Fruit fly (Drosophila melanogaster) whole organism, embryonic: ENCODE results near the gene atl.

Source experiments
- Awh ChIP-seq: fragments of 200-800 bp; sonication (Bioruptor generic); IDR thresholded peaks from 2 replicates; pipeline ENCODE4, ENCODE4 v1.3.6; 2022; ENCODE audit warnings: missing biosample characterization, missing genetic modification characterization
- C15 ChIP-seq: fragments of 200-800 bp; sonication (Bioruptor generic); IDR thresholded peaks from 3 replicates; pipeline ENCODE4 v1.3.6; 2022; ENCODE audit warnings: missing biosample characterization, missing genetic modification characterization
- CG10431 ChIP-seq: fragments of 200-800 bp; sonication (Bioruptor generic); optimal IDR thresholded peaks from 3 replicates; lab custom pipeline; 2018; ENCODE audit warnings: missing biosample characterization, mild to moderate bottlenecking, missing genetic modification characterization
- CG10543 ChIP-seq: fragments of 200-800 bp; sonication (Bioruptor generic); optimal IDR thresholded peaks from 3 replicates; lab custom pipeline; 2017; ENCODE audit warnings: missing biosample characterization, mild to moderate bottlenecking, missing genetic modification characterization, moderate library complexity
- CG12236 ChIP-seq: fragments of 200-800 bp; sonication (Bioruptor generic); optimal IDR thresholded peaks from 2 replicates; lab custom pipeline; 2016; ENCODE audit warnings: missing biosample characterization, missing genetic modification characterization
- CG12299 ChIP-seq: fragments of 200-800 bp; sonication (Bioruptor generic); optimal IDR thresholded peaks from 2 replicates; lab custom pipeline; 2018; ENCODE audit warnings: missing biosample characterization, mild to moderate bottlenecking, missing genetic modification characterization
- CG12659 ChIP-seq: fragments of 200-800 bp; sonication (Bioruptor generic); optimal IDR thresholded peaks from 3 replicates; lab custom pipeline; 2017; ENCODE audit warnings: mild to moderate bottlenecking, missing biosample characterization, missing genetic modification reagents, missing genetic modification characterization
- CG13624 ChIP-seq: fragments of 200-800 bp; sonication (Bioruptor generic); optimal IDR thresholded peaks from 2 replicates; lab custom pipeline; 2016; ENCODE audit warnings: missing biosample characterization, missing genetic modification characterization
- CG15011 ChIP-seq: fragments of 200-800 bp; sonication (Bioruptor generic); optimal IDR thresholded peaks from 3 replicates; lab custom pipeline; 2018; ENCODE audit warnings: missing biosample characterization, mild to moderate bottlenecking, missing genetic modification characterization
- CG17359 ChIP-seq: fragments of 200-800 bp; sonication (Bioruptor generic); optimal IDR thresholded peaks from 3 replicates; lab custom pipeline; 2018; ENCODE audit warnings: missing biosample characterization, mild to moderate bottlenecking, missing genetic modification characterization, moderate library complexity
- CG18599 ChIP-seq: fragments of 200-800 bp; sonication (Bioruptor generic); optimal IDR thresholded peaks from 3 replicates; lab custom pipeline; 2017; ENCODE audit warnings: missing biosample characterization, missing genetic modification characterization, mild to moderate bottlenecking, moderate library complexity, missing genetic modification reagents
- CG18764 ChIP-seq: fragments of 200-800 bp; sonication (Bioruptor generic); optimal IDR thresholded peaks from 3 replicates; lab custom pipeline; 2016; ENCODE audit warnings: missing biosample characterization, missing genetic modification characterization
- CG31224 ChIP-seq: fragments of 200-800 bp; sonication (Bioruptor generic); IDR thresholded peaks from 2 replicates; pipeline ENCODE4 v1.3.6; 2022; ENCODE audit warnings: missing biosample characterization, missing genetic modification characterization
- CG3163 ChIP-seq: fragments of 200-800 bp; sonication (Bioruptor generic); optimal IDR thresholded peaks from 3 replicates; lab custom pipeline; 2016; ENCODE audit warnings: missing biosample characterization, missing genetic modification characterization
- CG32767 ChIP-seq: fragments of 200-800 bp; sonication (Bioruptor generic); IDR thresholded peaks from 2 replicates; pipeline ENCODE4 v1.3.6; 2022; ENCODE audit warnings: missing biosample characterization, missing genetic modification characterization
- CG4854 ChIP-seq: fragments of 200-800 bp; sonication (Bioruptor generic); optimal IDR thresholded peaks from 2 replicates; lab custom pipeline; 2016; ENCODE audit warnings: missing biosample characterization, missing genetic modification characterization, inconsistent platforms
- CG6272 ChIP-seq: fragments of 200-800 bp; sonication (Bioruptor generic); IDR thresholded peaks from 2 replicates; pipeline ENCODE4 v1.3.6; 2022; ENCODE audit warnings: missing biosample characterization, missing genetic modification characterization
- CG6813 ChIP-seq: fragments of 200-800 bp; sonication (Bioruptor generic); optimal IDR thresholded peaks from 2 replicates; lab custom pipeline; 2017; ENCODE audit warnings: missing biosample characterization, missing genetic modification characterization, mild to moderate bottlenecking, moderate library complexity, missing genetic modification reagents
- CG8281 ChIP-seq: fragments of 200-800 bp; sonication (Bioruptor generic); optimal IDR thresholded peaks from 2 replicates; lab custom pipeline; 2018; ENCODE audit warnings: missing biosample characterization, mild to moderate bottlenecking, missing genetic modification characterization, moderate library complexity
- Chrac-16 ChIP-seq: fragments of 200-800 bp; sonication (Bioruptor generic); optimal IDR thresholded peaks from 3 replicates; lab custom pipeline; 2016; ENCODE audit warnings: missing biosample characterization, missing genetic modification characterization
- CkIIα-i1 ChIP-seq: fragments of 200-800 bp; sonication (Bioruptor generic); IDR thresholded peaks from 2 replicates; pipeline ENCODE4 v1.3.6; 2022; ENCODE audit warnings: missing biosample characterization, missing genetic modification characterization
- Dip2 ChIP-seq: fragments of 200-800 bp; sonication (Bioruptor generic); IDR thresholded peaks from 2 replicates; pipeline ENCODE4 v1.3.6; 2022; ENCODE audit warnings: missing biosample characterization, missing genetic modification characterization
- Dip3 ChIP-seq: fragments of 200-800 bp; sonication (Bioruptor generic); optimal IDR thresholded peaks from 3 replicates; lab custom pipeline; 2016; ENCODE audit warnings: missing biosample characterization, missing genetic modification characterization
- HHEX ChIP-seq: fragments of 200-800 bp; sonication (Bioruptor generic); optimal IDR thresholded peaks from 3 replicates; lab custom pipeline; 2017; ENCODE audit warnings: missing biosample characterization, mild to moderate bottlenecking, missing genetic modification characterization, missing genetic modification reagents
- HLH3B ChIP-seq: fragments of 200-800 bp; sonication (Bioruptor generic); IDR thresholded peaks from 2 replicates; pipeline ENCODE4 v1.3.6; 2022; ENCODE audit warnings: missing biosample characterization, missing genetic modification characterization
- HLH54F ChIP-seq: fragments of 200-800 bp; sonication (Bioruptor generic); optimal IDR thresholded peaks from 3 replicates; lab custom pipeline; 2016; ENCODE audit warnings: missing biosample characterization, missing genetic modification characterization
- HLHmδ ChIP-seq: fragments of 200-800 bp; sonication (Bioruptor generic); optimal IDR thresholded peaks from 2 replicates; lab custom pipeline; 2018; ENCODE audit warnings: missing biosample characterization, mild to moderate bottlenecking, missing genetic modification characterization, moderate library complexity
- NC2β ChIP-seq: fragments of 200-800 bp; sonication (Bioruptor generic); optimal IDR thresholded peaks from 2 replicates; lab custom pipeline; 2016; ENCODE audit warnings: missing biosample characterization, missing genetic modification characterization
- Oli ChIP-seq: fragments of 200-800 bp; sonication (Bioruptor generic); optimal IDR thresholded peaks from 2 replicates; lab custom pipeline; 2018; ENCODE audit warnings: missing biosample characterization, mild to moderate bottlenecking, missing genetic modification characterization, moderate library complexity
- Optix ChIP-seq: fragments of 200-800 bp; sonication (Bioruptor generic); IDR thresholded peaks from 3 replicates; pipeline ENCODE4 v1.3.6; 2022; ENCODE audit warnings: missing biosample characterization, missing genetic modification characterization
- Rfx ChIP-seq: fragments of 200-800 bp; sonication (Bioruptor generic); IDR thresholded peaks from 2 replicates; pipeline ENCODE4 v1.3.6; 2022; ENCODE audit warnings: missing biosample characterization, missing genetic modification characterization
- Sin3A ChIP-seq: fragments of >200 bp; optimal IDR thresholded peaks from 2 replicates; lab custom pipeline; 2018
- Sox100B ChIP-seq: fragments of 200-800 bp; sonication (Bioruptor generic); optimal IDR thresholded peaks from 3 replicates; lab custom pipeline; 2018; ENCODE audit warnings: missing biosample characterization, mild to moderate bottlenecking, missing genetic modification characterization
- Spps ChIP-seq: fragments of 200-800 bp; sonication (Bioruptor generic); optimal IDR thresholded peaks from 2 replicates; lab custom pipeline; 2018; ENCODE audit warnings: missing biosample characterization, mild to moderate bottlenecking, missing genetic modification characterization
- Sry-β ChIP-seq: fragments of 200-800 bp; sonication (Bioruptor generic); optimal IDR thresholded peaks from 2 replicates; lab custom pipeline; 2018; ENCODE audit warnings: missing biosample characterization, mild to moderate bottlenecking, missing genetic modification characterization, moderate library complexity
- Sry-δ ChIP-seq: fragments of 200-800 bp; sonication (Bioruptor generic); optimal IDR thresholded peaks from 2 replicates; lab custom pipeline; 2016; ENCODE audit warnings: missing biosample characterization, missing genetic modification characterization
- Vsx1 ChIP-seq: fragments of 200-800 bp; sonication (Bioruptor generic); optimal IDR thresholded peaks from 2 replicates; lab custom pipeline; 2017; ENCODE audit warnings: missing biosample characterization, mild to moderate bottlenecking, missing genetic modification characterization, missing genetic modification reagents
- ara ChIP-seq: fragments of 200-800 bp; sonication (Bioruptor generic); IDR thresholded peaks from 2 replicates; pipeline ENCODE4 v1.3.6; 2022; ENCODE audit warnings: missing biosample characterization, missing genetic modification characterization
- cad ChIP-seq: fragments of >200 bp; optimal IDR thresholded peaks from 2 replicates; lab custom pipeline; 2017; ENCODE audit warnings: missing biosample characterization, missing genetic modification characterization
- chinmo ChIP-seq: fragments of 200-800 bp; sonication (Bioruptor generic); IDR thresholded peaks from 4 replicates; pipeline ENCODE4 v1.3.6; 2022; ENCODE audit warnings: missing biosample characterization, missing genetic modification characterization; ENCODE audit not compliant: partially characterized antibody
- dimm ChIP-seq: fragments of 200-800 bp; sonication (Bioruptor generic); IDR thresholded peaks from 2 replicates; pipeline ENCODE4 v1.3.6; 2022; ENCODE audit warnings: missing biosample characterization, missing genetic modification characterization
- inv ChIP-seq: fragments of 200-800 bp; sonication (Bioruptor generic); IDR thresholded peaks from 2 replicates; pipeline ENCODE4 v1.3.6; 2022; ENCODE audit warnings: missing biosample characterization, missing genetic modification characterization; ENCODE audit not compliant: partially characterized antibody
- lmd ChIP-seq: fragments of 200-800 bp; sonication (Bioruptor generic); IDR thresholded peaks from 2 replicates; pipeline ENCODE4 v1.3.6; 2022; ENCODE audit warnings: missing biosample characterization, missing genetic modification characterization
- mld ChIP-seq: fragments of 200-800 bp; sonication (Bioruptor generic); IDR thresholded peaks from 3 replicates; pipeline ENCODE4 v1.3.6; 2022; ENCODE audit warnings: missing biosample characterization, missing genetic modification characterization; ENCODE audit not compliant: partially characterized antibody
- onecut ChIP-seq: fragments of 200-800 bp; sonication (Bioruptor generic); IDR thresholded peaks from 2 replicates; pipeline ENCODE4 v1.3.6; 2022; ENCODE audit warnings: missing biosample characterization, missing genetic modification characterization
- sens-2 ChIP-seq: fragments of 200-800 bp; sonication (Bioruptor generic); IDR thresholded peaks from 2 replicates; pipeline ENCODE4 v1.3.6; 2022; ENCODE audit warnings: missing biosample characterization, missing genetic modification characterization
- seq ChIP-seq: fragments of 200-800 bp; sonication (Bioruptor generic); IDR thresholded peaks from 2 replicates; pipeline ENCODE4 v1.3.6; 2022; ENCODE audit warnings: missing biosample characterization, missing genetic modification characterization
- shn ChIP-seq: fragments of 200-800 bp; sonication (Bioruptor generic); optimal IDR thresholded peaks from 3 replicates; lab custom pipeline; 2016; ENCODE audit warnings: missing biosample characterization, missing genetic modification characterization
- sima ChIP-seq: fragments of 200-800 bp; sonication (Bioruptor generic); optimal IDR thresholded peaks from 2 replicates; lab custom pipeline; 2016; ENCODE audit warnings: missing biosample characterization, missing genetic modification characterization
- slou ChIP-seq: fragments of 200-800 bp; sonication (Bioruptor generic); optimal IDR thresholded peaks from 3 replicates; lab custom pipeline; 2016; ENCODE audit warnings: missing biosample characterization, missing genetic modification characterization
- tin ChIP-seq: fragments of 200-800 bp; sonication (Bioruptor generic); optimal IDR thresholded peaks from 3 replicates; lab custom pipeline; 2016; ENCODE audit warnings: missing biosample characterization, missing genetic modification characterization

Gene atl

dm6 chr3R:24598549-24599204 is 26.8 kb upstream of the atl start (continued):
- TF ChIP-seq C15 (GFP tag; lab: Robert Waterston, UW) (no peak), HLH3B (GFP tag; lab: Robert Waterston, UW) (no peak), NC2β (GFP tag; lab: Kevin White, UChicago) (no peak), slou (GFP tag; lab: Kevin White, UChicago) (no peak), Dip2 (GFP tag; lab: Robert Waterston, UW) (no peak), HHEX (peak; percentile 12), Sox100B (GFP tag; lab: Kevin White, UChicago) (peak; percentile 38), CG6813 (no peak), CG13624 (GFP tag; lab: Kevin White, UChicago) (peak; percentile 49), seq (GFP tag; lab: Robert Waterston, UW) (no peak), Dip3 (no peak), Sin3A (lab: Kevin White, UChicago) (no peak), CG3163 (GFP tag; lab: Kevin White, UChicago) (no peak), Sry-δ (no peak), Chrac-16 (GFP tag; lab: Kevin White, UChicago) (no peak), Rfx (GFP tag; lab: Robert Waterston, UW) (no peak), Oli (tag; lab: Kevin White, UChicago) (peak; percentile 43), HLHmδ (GFP tag; lab: Kevin White, UChicago) (no peak), tin (GFP tag; lab: Kevin White, UChicago) (no peak), CG15011 (GFP tag; lab: Kevin White, UChicago) (no peak), CG18599 (GFP tag; lab: Kevin White, UChicago) (no peak), HLH54F (no peak), CG10431 (GFP tag; lab: Kevin White, UChicago) (no peak), Optix (GFP tag; lab: Robert Waterston, UW) (no peak), Awh (no peak), chinmo (GFP tag; lab: Robert Waterston, UW) (0 out of 4 replicates have a peak, but pooled peaks have one; percentile 51), CG31224 (GFP tag; lab: Robert Waterston, UW) (no peak), CG8281 (tag; lab: Kevin White, UChicago) (no peak), CG12299 (tag; lab: Kevin White, UChicago) (no peak), CG12236 (GFP tag; lab: Kevin White, UChicago) (no peak), CG10543 (GFP tag; lab: Kevin White, UChicago) (no peak), cad (GFP tag; lab: Kevin White, UChicago) (no peak), sima (GFP tag; lab: Kevin White, UChicago) (no peak), mld (GFP tag; lab: Robert Waterston, UW) (no peak), ara (GFP tag; lab: Robert Waterston, UW) (no peak), CkIIα-i1 (GFP tag; lab: Robert Waterston, UW) (0 out of 2 replicates have a peak, but pooled peaks have one; percentile 11), onecut (GFP tag; lab: Robert Waterston, UW) (no peak), CG4854 (no peak), Spps (tag; lab: Kevin White, UChicago) (no peak), CG17359 (tag; lab: Kevin White, UChicago) (peak; percentile 13), CG12659 (peak; percentile 9), CG6272 (GFP tag; lab: Robert Waterston, UW) (no peak), CG18764 (GFP tag; lab: Kevin White, UChicago) (no peak), dimm (GFP tag; lab: Robert Waterston, UW) (no peak), shn (GFP tag; lab: Kevin White, UChicago) (peak; percentile 1), inv (no peak), Sry-β (GFP tag; lab: Kevin White, UChicago) (no peak), sens-2 (GFP tag; lab: Robert Waterston, UW) (no peak), lmd (GFP tag; lab: Robert Waterston, UW) (peak; percentile 37; the same call in 1 of the 2 replicates), CG32767 (GFP tag; lab: Robert Waterston, UW) (no peak), Vsx1 (GFP tag; lab: Kevin White, UChicago) (peak; percentile 14)
